Fruit fly (Drosophila melanogaster) whole organism, wandering third instar larva: ENCODE data around the gene CG15877.

ENCODE experiments used
- CG32264 ChIP-seq: fragments of 200-800 bp; sonication (Bioruptor generic); optimal IDR thresholded peaks from 2 replicates; lab custom pipeline; 2016; ENCODE audit warnings: missing biosample characterization, missing genetic modification characterization
- CrebA ChIP-seq: fragments of 200-800 bp; sonication (Bioruptor generic); optimal IDR thresholded peaks from 2 replicates; lab custom pipeline; 2016; ENCODE audit warnings: missing biosample characterization, mild to moderate bottlenecking, missing genetic modification characterization, borderline replicate concordance

DNA sequence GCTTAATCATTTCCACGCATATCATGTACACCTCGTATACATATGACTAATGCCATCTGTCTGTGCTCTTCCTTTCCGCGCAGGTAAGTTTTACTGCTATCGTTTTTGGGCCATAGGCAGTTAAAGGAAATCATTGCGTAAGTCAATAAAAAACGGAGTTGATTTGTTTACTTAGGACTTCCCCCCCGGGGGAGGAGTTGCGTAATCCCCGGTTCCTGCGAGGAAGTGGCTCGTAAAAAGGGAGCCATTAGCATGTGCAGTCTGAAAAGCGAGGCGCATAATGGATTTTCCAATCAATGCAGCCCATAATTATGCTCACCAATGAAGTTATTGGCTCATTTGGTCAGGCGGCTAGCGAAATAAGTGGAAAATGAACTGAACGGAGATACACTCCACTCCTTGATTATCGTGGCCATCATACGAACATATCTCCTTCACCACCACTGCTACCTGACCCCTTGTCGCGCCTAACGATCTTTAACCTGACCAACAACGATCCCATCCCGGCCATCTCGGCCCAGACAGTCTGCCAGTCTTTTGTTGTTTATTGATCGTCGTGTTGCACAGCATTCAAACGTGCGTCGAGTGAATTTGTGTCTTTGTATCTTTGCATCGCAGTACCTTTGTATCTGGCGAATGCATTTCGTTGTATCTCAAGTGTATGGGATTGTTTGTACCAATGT lies 8.1 kb upstream of the CG15877 start:
- TF ChIP-seq CG32264 (GFP tag; lab: Kevin White, UChicago) (no peak), CrebA (no peak)
